Worm (Caenorhabditis elegans): ENCODE measurements around the gene F16F9.1.

DNA sequence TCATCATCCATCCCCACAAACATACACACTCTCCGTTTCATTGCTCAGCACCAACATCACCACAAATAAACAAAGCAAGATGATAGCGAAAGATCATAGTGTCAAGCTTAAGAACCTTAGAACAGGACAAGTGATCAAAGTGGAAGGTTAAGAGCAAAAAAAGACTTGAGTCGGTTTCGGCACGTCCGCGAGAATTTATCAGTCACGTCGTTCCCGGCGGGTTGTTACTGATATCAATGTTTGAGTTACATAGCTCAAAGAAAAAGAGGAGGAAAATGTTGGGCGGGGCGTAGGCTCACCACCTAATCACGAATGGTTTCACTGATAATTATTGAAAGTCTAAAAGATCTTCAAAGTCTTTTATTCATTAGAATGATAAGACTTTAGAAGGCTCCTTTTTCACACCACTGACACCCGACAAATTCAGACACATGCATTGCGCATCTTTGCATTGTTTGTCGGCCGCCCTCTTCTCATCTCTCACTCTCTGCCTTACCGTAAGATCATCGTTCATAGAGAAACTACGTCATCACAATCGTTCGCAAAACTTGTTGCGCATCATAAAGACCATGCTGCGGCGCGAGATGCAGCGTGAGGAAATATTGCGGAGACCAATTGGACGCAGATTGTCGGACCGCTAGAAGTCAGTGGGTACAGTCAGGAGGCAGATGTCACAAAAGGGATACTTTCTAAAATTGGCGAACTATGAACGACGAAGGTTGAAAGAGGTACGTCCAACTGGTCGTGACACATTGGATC, 31.0 kb downstream of the F16F9.1 start:
- no peak for TF ChIP-seq F49E8.2 (tag; optimal IDR thresholded peaks at IDR 0.05; ENCODE audit: borderline replicate concordance)
- no peak for TF ChIP-seq lin-15B (tag; optimal IDR thresholded peaks at IDR 0.05)
- no peak for TF ChIP-seq snpc-4 (tag; optimal IDR thresholded peaks at IDR 0.05)
- no peak for TF ChIP-seq ama-1 (optimal IDR thresholded peaks at IDR 0.05)
- no peak for TF ChIP-seq nhr-41 (GFP tag; IDR thresholded peaks at IDR 0.05)
- peak; percentile 80 for TF ChIP-seq nhr-28 (tag; optimal IDR thresholded peaks at IDR 0.05)
